Worm (Caenorhabditis elegans): ENCODE data around the gene eor-2.

DNA sequence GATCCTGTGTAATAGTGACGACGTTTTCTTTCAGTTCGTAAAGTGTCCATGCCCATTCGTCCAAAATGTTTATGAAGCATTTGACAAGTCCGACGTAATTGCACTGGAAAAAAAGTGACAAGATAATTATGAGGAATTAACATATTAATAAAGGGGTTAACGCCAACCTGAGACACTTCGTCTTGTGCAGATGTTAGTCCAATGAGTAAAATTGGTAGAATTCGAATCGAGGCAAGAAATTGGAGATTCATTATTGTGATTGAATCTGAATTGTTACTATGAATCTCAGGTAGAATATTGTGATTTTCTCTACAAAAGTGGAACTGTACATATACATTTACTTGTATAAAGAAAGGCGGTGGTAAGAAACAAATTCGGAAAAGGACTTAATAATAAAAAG, 33.3 kb downstream of the eor-2 start, which contains the start of gene F54E4.3:
- TF ChIP-seq F13C5.2 (tag; optimal IDR thresholded peaks at IDR 0.05) (no peak), sea-1 (GFP tag; conservative IDR thresholded peaks at IDR 0.05) (no peak), tbx-37 (GFP tag; conservative IDR thresholded peaks at IDR 0.05) (no peak), ama-1 (optimal IDR thresholded peaks at IDR 0.05) (no peak), ceh-13 (GFP tag; optimal IDR thresholded peaks at IDR 0.05) (no peak), B0310.2 (tag; optimal IDR thresholded peaks at IDR 0.05) (no peak), flt-1 (GFP tag; IDR thresholded peaks at IDR 0.05) (no peak), scrt-1 (GFP tag; IDR thresholded peaks at IDR 0.05) (no peak), tra-4 (tag; optimal IDR thresholded peaks at IDR 0.05) (no peak), hnd-1 (tag; optimal IDR thresholded peaks at IDR 0.05) (no peak)
